Worm (Caenorhabditis elegans) whole organism, young adult: ENCODE results near the gene Y51H7C.8.

Source experiments
- ama-1 ChIP-seq, 3 experiments: fragments of 150-350 bp in 1 of 3; sonication (generic microtip) in 2 of 3; optimal IDR thresholded peaks; 2 replicates each; lab custom pipeline; 2014 to 2018; ENCODE audit warnings: missing biosample characterization in 2 of 3, missing genetic modification characterization in 2 of 3, missing genetic modification reagents in 2 of 3
- him-1 ChIP-seq: sonication (generic microtip); optimal IDR thresholded peaks from 2 replicates; lab custom pipeline; 2016; ENCODE audit warnings: missing genotype, missing genetic modification reagents, missing genetic modification characterization, missing compliant biosample characterization
- snpc-1.3 ChIP-seq: sonication (generic microtip); optimal IDR thresholded peaks from 2 replicates; lab custom pipeline; 2017; ENCODE audit warnings: missing genetic modification characterization, mild to moderate bottlenecking, missing compliant biosample characterization, antibody characterized with exemption, moderate library complexity, missing genotype, missing genetic modification reagents; ENCODE audit not compliant: insufficient read depth
- unc-130 ChIP-seq: sonication (generic microtip); optimal IDR thresholded peaks from 2 replicates; lab custom pipeline; 2016; ENCODE audit warnings: missing genetic modification reagents, missing genetic modification characterization, missing compliant biosample characterization
- unc-62 ChIP-seq: fragments of 150-350 bp; optimal IDR thresholded peaks from 2 replicates; lab custom pipeline; 2014; ENCODE audit warnings: missing biosample characterization, missing genetic modification reagents, missing genetic modification characterization
- ztf-22 ChIP-seq: fragments of 200-800 bp; sonication (Bioruptor generic); optimal IDR thresholded peaks from 2 replicates; lab custom pipeline; 2018; ENCODE audit warnings: mild to moderate bottlenecking, missing genetic modification characterization, moderate library complexity, missing compliant biosample characterization

- TF ChIP-seq snpc-1.3 (tag; lab: Kevin White, UChicago) (no peak), unc-62 (GFP tag; lab: Kevin White, UChicago) (no peak), him-1 (tag; lab: Kevin White, UChicago) (no peak), ama-1 (optimal IDR thresholded peaks at IDR 0.05; lab: Kevin White, UChicago) (no peak), ama-1 (GFP tag; optimal IDR thresholded peaks at IDR 0.05; lab: Kevin White, UChicago) (no peak), ztf-22 (GFP tag; lab: Kevin White, UChicago) (no peak), unc-130 (GFP tag; lab: Kevin White, UChicago) (no peak)
Measured at ce11 chrII:1403056-1403455, 1.5 kb downstream of the Y51H7C.8 start, which contains the start of the genes Y51H7C.41 and cogc-4.
